Fruit fly (Drosophila melanogaster): ENCODE results near the gene CG4408.

Gene CG4408

DNA sequence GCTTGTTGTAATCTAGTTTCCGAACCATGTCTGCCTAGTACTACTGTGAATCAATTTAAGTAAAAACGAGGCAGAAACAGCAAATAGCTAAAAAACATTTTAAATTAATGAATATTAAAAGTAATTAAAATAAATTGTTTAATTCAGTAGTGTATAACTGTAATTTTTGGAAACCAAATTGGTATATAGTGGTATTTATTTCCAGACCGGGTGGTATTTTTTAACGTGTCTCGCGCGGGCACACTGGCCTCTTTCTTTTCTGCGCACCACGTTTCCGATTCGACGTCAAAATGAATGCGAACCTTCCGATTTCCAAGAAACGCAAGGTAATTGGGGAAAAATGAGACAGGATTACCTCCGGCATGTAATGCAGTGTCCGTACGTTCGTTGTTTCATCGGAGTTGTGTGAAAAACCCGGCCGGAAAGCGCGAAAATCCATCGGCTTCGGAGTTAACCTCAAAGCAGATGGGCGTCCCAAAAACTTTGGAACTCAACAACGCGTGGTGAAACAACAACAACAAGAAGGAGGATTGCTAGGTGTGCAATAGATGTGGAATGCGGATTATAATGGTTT lies 4.7 kb downstream of the CG4408 start, which contains the start of gene RpS3 (continued):
- TF ChIP-seq ash1 (GFP tag; optimal IDR thresholded peaks at IDR 0.05) (no peak), HmgZ (tag; optimal IDR thresholded peaks at IDR 0.05) (no peak), CG5953 (GFP tag; IDR thresholded peaks at IDR 0.05) (no peak), CG15073 (GFP tag; optimal IDR thresholded peaks at IDR 0.05) (no peak), CG10366 (GFP tag; IDR thresholded peaks at IDR 0.05) (no peak), tio (GFP tag; optimal IDR thresholded peaks at IDR 0.05) (no peak), CG13894 (tag; optimal IDR thresholded peaks at IDR 0.05) (peak; percentile 30), Dek (tag; optimal IDR thresholded peaks at IDR 0.05) (peak; percentile 43), ERR (GFP tag; optimal IDR thresholded peaks at IDR 0.05) (no peak), p53 (GFP tag; optimal IDR thresholded peaks at IDR 0.05) (no peak), CG34224 (GFP tag; IDR thresholded peaks at IDR 0.05; ENCODE audit: partially characterized antibody) (0 out of 3 replicates have a peak, but pooled peaks have one; percentile 23), eyg (GFP tag; optimal IDR thresholded peaks at IDR 0.05) (no peak), trh (GFP tag; optimal IDR thresholded peaks at IDR 0.05) (no peak), org-1 (GFP tag; optimal IDR thresholded peaks at IDR 0.05) (no peak), CG8359 (GFP tag; optimal IDR thresholded peaks at IDR 0.05; ENCODE audit: borderline replicate concordance) (peak; percentile 15), CG16779 (GFP tag; IDR thresholded peaks at IDR 0.05) (no peak), stwl (tag; optimal IDR thresholded peaks at IDR 0.05) (peak; percentile 46), CG7963 (GFP tag; IDR thresholded peaks at IDR 0.05; ENCODE audit: partially characterized antibody) (no peak), CG14710 (tag; optimal IDR thresholded peaks at IDR 0.05) (peak; percentile 99), CG16815 (GFP tag; optimal IDR thresholded peaks at IDR 0.05) (no peak), CG12236 (GFP tag; optimal IDR thresholded peaks at IDR 0.05) (no peak), CG7372 (GFP tag; IDR thresholded peaks at IDR 0.05) (no peak), grau (tag; optimal IDR thresholded peaks at IDR 0.05) (peak; percentile 28), jing (GFP tag; optimal IDR thresholded peaks at IDR 0.05) (no peak), B-H2 (GFP tag; optimal IDR thresholded peaks at IDR 0.05) (peak; percentile 42), CG15269 (tag; optimal IDR thresholded peaks at IDR 0.05) (no peak), Dp (GFP tag; optimal IDR thresholded peaks at IDR 0.05) (peak; percentile 31), crp (GFP tag; optimal IDR thresholded peaks at IDR 0.05) (no peak), CG4282 (GFP tag; optimal IDR thresholded peaks at IDR 0.05) (no peak), Pdp1 (GFP tag; optimal IDR thresholded peaks at IDR 0.05) (no peak), CG2120 (GFP tag; optimal IDR thresholded peaks at IDR 0.05) (no peak), CG10274 (GFP tag; optimal IDR thresholded peaks at IDR 0.05) (no peak), CG17328 (GFP tag; IDR thresholded peaks at IDR 0.05) (no peak), CG31224 (GFP tag; IDR thresholded peaks at IDR 0.05) (no peak), CG14014 (GFP tag; IDR thresholded peaks at IDR 0.05) (no peak; the same call in 1 of the 2 replicates), disco-r (GFP tag; optimal IDR thresholded peaks at IDR 0.05) (no peak), ftz-f1 (GFP tag; optimal IDR thresholded peaks at IDR 0.05) (no peak), Neu2 (GFP tag; optimal IDR thresholded peaks at IDR 0.05; ENCODE audit: borderline replicate concordance) (no peak), CG4707 (GFP tag; optimal IDR thresholded peaks at IDR 0.05) (no peak), CG32767 (GFP tag; IDR thresholded peaks at IDR 0.05) (no peak), Dip3 (GFP tag; optimal IDR thresholded peaks at IDR 0.05) (no peak), sr (GFP tag; IDR thresholded peaks at IDR 0.05) (no peak), peb (GFP tag; IDR thresholded peaks at IDR 0.05) (no peak), CG3847 (GFP tag; IDR thresholded peaks at IDR 0.05) (peak; percentile 32; the same call in 1 of the 2 replicates), CG9727 (GFP tag; optimal IDR thresholded peaks at IDR 0.05) (peak; percentile 32), Chrac-16 (GFP tag; optimal IDR thresholded peaks at IDR 0.05) (no peak), Dll (GFP tag; IDR thresholded peaks at IDR 0.05; ENCODE audit: partially characterized antibody) (0 out of 4 replicates have a peak, but pooled peaks have one; percentile 29), pros (GFP tag; optimal IDR thresholded peaks at IDR 0.05) (no peak), CG8944 (GFP tag; optimal IDR thresholded peaks at IDR 0.05) (no peak), CG11085 (GFP tag; IDR thresholded peaks at IDR 0.05) (no peak)

Data from whole organism, embryonic.